Fruit fly (Drosophila melanogaster) whole organism, embryonic: ENCODE results near the gene upSET.

Experiments used
- B-H2 ChIP-seq: fragments of 200-800 bp; sonication (Bioruptor generic); optimal IDR thresholded peaks from 2 replicates; lab custom pipeline; 2018; ENCODE audit warnings: missing biosample characterization, mild to moderate bottlenecking, missing genetic modification characterization
- BEAF-32 ChIP-seq: fragments of 200-800 bp; sonication (Bioruptor generic); optimal IDR thresholded peaks from 3 replicates; lab custom pipeline; 2017; ENCODE audit warnings: missing biosample characterization, missing genetic modification characterization, mild to moderate bottlenecking, moderate library complexity, missing genetic modification reagents
- CG10366 ChIP-seq: fragments of 200-800 bp; sonication (Bioruptor generic); IDR thresholded peaks from 2 replicates; pipeline ENCODE4 v1.3.6; 2022; ENCODE audit warnings: missing biosample characterization, missing genetic modification characterization
- CG11247 ChIP-seq: fragments of 200-800 bp; sonication (Bioruptor generic); IDR thresholded peaks from 2 replicates; pipeline ENCODE4 v1.3.6; 2022; ENCODE audit warnings: missing biosample characterization, missing genetic modification characterization
- CG13287 ChIP-seq: fragments of 200-800 bp; sonication (Bioruptor generic); IDR thresholded peaks from 2 replicates; pipeline ENCODE4 v1.3.6; 2022; ENCODE audit warnings: missing biosample characterization, missing genetic modification characterization; ENCODE audit not compliant: partially characterized antibody
- CG13424 ChIP-seq: fragments of 200-800 bp; sonication (Bioruptor generic); optimal IDR thresholded peaks from 2 replicates; lab custom pipeline; 2019; ENCODE audit warnings: missing biosample characterization, mild to moderate bottlenecking, missing genetic modification characterization, moderate library complexity
- CG14667 ChIP-seq: fragments of 200-800 bp; sonication (Bioruptor generic); IDR thresholded peaks from 2 replicates; pipeline ENCODE4 v1.3.6; 2022; ENCODE audit warnings: missing biosample characterization, missing genetic modification characterization
- CG14710 ChIP-seq: fragments of 200-800 bp; sonication (Bioruptor generic); optimal IDR thresholded peaks from 3 replicates; lab custom pipeline; 2019; ENCODE audit warnings: missing biosample characterization, mild to moderate bottlenecking, missing genetic modification characterization, moderate library complexity
- CG16813 ChIP-seq: fragments of 200-800 bp; sonication (Bioruptor generic); IDR thresholded peaks from 3 replicates; pipeline ENCODE4 v1.3.6; 2022; ENCODE audit warnings: missing biosample characterization, missing genetic modification characterization; ENCODE audit not compliant: partially characterized antibody
- CG17359 ChIP-seq: fragments of 200-800 bp; sonication (Bioruptor generic); optimal IDR thresholded peaks from 3 replicates; lab custom pipeline; 2018; ENCODE audit warnings: missing biosample characterization, mild to moderate bottlenecking, missing genetic modification characterization, moderate library complexity
- CG2120 ChIP-seq: fragments of 200-800 bp; sonication (Bioruptor generic); optimal IDR thresholded peaks from 3 replicates; lab custom pipeline; 2016; ENCODE audit warnings: missing biosample characterization, missing genetic modification characterization
- CG32767 ChIP-seq: fragments of 200-800 bp; sonication (Bioruptor generic); IDR thresholded peaks from 2 replicates; pipeline ENCODE4 v1.3.6; 2022; ENCODE audit warnings: missing biosample characterization, missing genetic modification characterization
- CG33213 ChIP-seq: fragments of 200-800 bp; sonication (Bioruptor generic); optimal IDR thresholded peaks from 3 replicates; lab custom pipeline; 2016; ENCODE audit warnings: missing biosample characterization, missing genetic modification characterization
- CG34376 ChIP-seq: fragments of 200-800 bp; sonication (Bioruptor generic); optimal IDR thresholded peaks from 2 replicates; lab custom pipeline; 2018; ENCODE audit warnings: missing biosample characterization, mild to moderate bottlenecking, missing genetic modification characterization
- CG34422 ChIP-seq: fragments of 200-800 bp; sonication (Bioruptor generic); IDR thresholded peaks from 3 replicates; pipeline ENCODE4 v1.3.6; 2022; ENCODE audit warnings: missing biosample characterization, missing genetic modification characterization
- CG3847 ChIP-seq: fragments of 200-800 bp; sonication (Bioruptor generic); IDR thresholded peaks from 2 replicates; pipeline ENCODE4 v1.3.6; 2022; ENCODE audit warnings: missing biosample characterization, missing genetic modification characterization
- CG6683 ChIP-seq: fragments of 200-800 bp; sonication (Bioruptor generic); optimal IDR thresholded peaks from 2 replicates; lab custom pipeline; 2017; ENCODE audit warnings: missing biosample characterization, mild to moderate bottlenecking, missing genetic modification characterization, missing genetic modification reagents
- CG8089 ChIP-seq: fragments of 200-800 bp; sonication (Bioruptor generic); optimal IDR thresholded peaks from 3 replicates; lab custom pipeline; 2016; ENCODE audit warnings: missing biosample characterization, missing genetic modification characterization
- CG8924 ChIP-seq: fragments of 200-800 bp; optimal IDR thresholded peaks from 3 replicates; lab custom pipeline; 2019; ENCODE audit warnings: missing biosample characterization, mild to moderate bottlenecking, missing genetic modification characterization, moderate library complexity
- CG8944 ChIP-seq: fragments of 200-800 bp; sonication (Bioruptor generic); optimal IDR thresholded peaks from 3 replicates; lab custom pipeline; 2016; ENCODE audit warnings: missing biosample characterization, missing genetic modification characterization
- CG9215 ChIP-seq: fragments of 200-800 bp; sonication (Bioruptor generic); IDR thresholded peaks from 2 replicates; pipeline ENCODE4 v1.3.6; 2022; ENCODE audit warnings: missing biosample characterization, missing genetic modification characterization
- CG9817 ChIP-seq: fragments of 200-800 bp; sonication (Bioruptor generic); optimal IDR thresholded peaks from 2 replicates; lab custom pipeline; 2018; ENCODE audit warnings: missing biosample characterization, mild to moderate bottlenecking, missing genetic modification characterization, moderate library complexity
- Dp ChIP-seq: fragments of 200-800 bp; sonication (Bioruptor generic); optimal IDR thresholded peaks from 2 replicates; lab custom pipeline; 2018; ENCODE audit warnings: missing biosample characterization, mild to moderate bottlenecking, missing genetic modification characterization, moderate library complexity
- Drgx ChIP-seq: fragments of 200-800 bp; sonication (Bioruptor generic); IDR thresholded peaks from 2 replicates; pipeline ENCODE4 v1.3.6; 2022; ENCODE audit warnings: missing biosample characterization, missing genetic modification characterization
- Ets65A ChIP-seq: fragments of 200-800 bp; sonication (Bioruptor generic); peaks from one replicate; lab custom pipeline; 2016; ENCODE audit warnings: missing biosample characterization, missing genetic modification characterization
- Med ChIP-seq: fragments of 200-800 bp; sonication (Bioruptor generic); peaks from one replicate; lab custom pipeline; 2016; ENCODE audit warnings: missing biosample characterization, missing genetic modification characterization, mild to moderate bottlenecking, inconsistent platforms, moderate library complexity
- NFAT ChIP-seq: fragments of 200-800 bp; sonication (Bioruptor generic); IDR thresholded peaks from 2 replicates; pipeline ENCODE4 v1.3.6; 2022; ENCODE audit warnings: missing biosample characterization, missing genetic modification characterization
- Opbp ChIP-seq: fragments of 200-800 bp; sonication (Bioruptor generic); IDR thresholded peaks from 3 replicates; pipeline ENCODE4 v1.3.6; 2022; ENCODE audit warnings: missing biosample characterization, missing genetic modification characterization; ENCODE audit not compliant: partially characterized antibody
- Sry-δ ChIP-seq: fragments of 200-800 bp; sonication (Bioruptor generic); optimal IDR thresholded peaks from 2 replicates; lab custom pipeline; 2016; ENCODE audit warnings: missing biosample characterization, missing genetic modification characterization
- YL-1 ChIP-seq: fragments of 200-800 bp; sonication (Bioruptor generic); optimal IDR thresholded peaks from 3 replicates; lab custom pipeline; 2017; ENCODE audit warnings: missing biosample characterization, mild to moderate bottlenecking, missing genetic modification characterization
- ara ChIP-seq: fragments of 200-800 bp; sonication (Bioruptor generic); IDR thresholded peaks from 2 replicates; pipeline ENCODE4 v1.3.6; 2022; ENCODE audit warnings: missing biosample characterization, missing genetic modification characterization
- chinmo ChIP-seq: fragments of 200-800 bp; sonication (Bioruptor generic); IDR thresholded peaks from 4 replicates; pipeline ENCODE4 v1.3.6; 2022; ENCODE audit warnings: missing biosample characterization, missing genetic modification characterization; ENCODE audit not compliant: partially characterized antibody
- ci ChIP-seq: fragments of 200-800 bp; sonication (Bioruptor generic); IDR thresholded peaks from 3 replicates; pipeline ENCODE4 v1.3.6; 2022; ENCODE audit warnings: missing biosample characterization, missing genetic modification characterization
- ewg ChIP-seq: fragments of 200-800 bp; sonication (Bioruptor generic); optimal IDR thresholded peaks from 3 replicates; lab custom pipeline; 2017; ENCODE audit warnings: mild to moderate bottlenecking, missing biosample characterization, missing genetic modification reagents, missing genetic modification characterization
- kah ChIP-seq: fragments of 200-800 bp; sonication (Bioruptor generic); optimal IDR thresholded peaks from 2 replicates; lab custom pipeline; 2018; ENCODE audit warnings: missing biosample characterization, mild to moderate bottlenecking, missing genetic modification characterization
- lov ChIP-seq, 2 experiments: fragments of 200-800 bp in 1 of 2; fragments of >200 bp in 1 of 2; sonication (Bioruptor generic) in 1 of 2; IDR thresholded peaks in 1 of 2; optimal IDR thresholded peaks in 1 of 2; 2 replicates in 1 of 2; 3 replicates in 1 of 2; pipeline versions ENCODE4 v1.3.6 to Lab custom; 2017 to 2022; ENCODE audit warnings: missing biosample characterization in 1 of 2, missing genetic modification characterization in 1 of 2
- nerfin-1 ChIP-seq: fragments of 200-800 bp; sonication (Bioruptor generic); optimal IDR thresholded peaks from 3 replicates; lab custom pipeline; 2019; ENCODE audit warnings: missing biosample characterization, mild to moderate bottlenecking, missing genetic modification characterization, moderate library complexity
- pzg ChIP-seq: fragments of 200-800 bp; sonication (Bioruptor generic); optimal IDR thresholded peaks from 3 replicates; lab custom pipeline; 2018; ENCODE audit warnings: missing biosample characterization, mild to moderate bottlenecking, missing genetic modification characterization, moderate library complexity
- ranshi ChIP-seq: fragments of 200-800 bp; sonication (Bioruptor generic); IDR thresholded peaks from 2 replicates; pipeline ENCODE4 v1.3.6; 2022; ENCODE audit warnings: missing biosample characterization, missing genetic modification characterization
- row ChIP-seq: fragments of 200-800 bp; sonication (Bioruptor generic); IDR thresholded peaks from 3 replicates; pipeline ENCODE4 v1.3.6; 2022; ENCODE audit warnings: missing biosample characterization, missing genetic modification characterization
- sna ChIP-seq: fragments of 200-800 bp; sonication (Bioruptor generic); IDR thresholded peaks from 2 replicates; pipeline ENCODE4 v1.3.6; 2022; ENCODE audit warnings: missing biosample characterization, missing genetic modification characterization; ENCODE audit not compliant: partially characterized antibody
- sob ChIP-seq: fragments of 200-800 bp; sonication (Bioruptor generic); IDR thresholded peaks from 2 replicates; pipeline ENCODE4 v1.3.6; 2022; ENCODE audit warnings: missing biosample characterization, missing genetic modification characterization
- sr ChIP-seq: fragments of 200-800 bp; sonication (Bioruptor generic); IDR thresholded peaks from 3 replicates; pipeline ENCODE4 v1.3.6; 2022; ENCODE audit warnings: missing biosample characterization, missing genetic modification characterization
- tgo ChIP-seq: fragments of 200-800 bp; sonication (Bioruptor generic); IDR thresholded peaks from 3 replicates; pipeline ENCODE4 v1.3.6; 2022; ENCODE audit warnings: missing biosample characterization, missing genetic modification characterization
- tna ChIP-seq: fragments of 200-800 bp; sonication (Bioruptor generic); IDR thresholded peaks from 2 replicates; pipeline ENCODE4 v1.3.6; 2022; ENCODE audit warnings: missing biosample characterization, missing genetic modification characterization; ENCODE audit not compliant: partially characterized antibody
- unc-4 ChIP-seq: fragments of 200-800 bp; sonication (Bioruptor generic); IDR thresholded peaks from 2 replicates; pipeline ENCODE4 v1.3.6; 2022; ENCODE audit warnings: missing biosample characterization, missing genetic modification characterization; ENCODE audit not compliant: partially characterized antibody
- usp ChIP-seq: fragments of >200 bp; optimal IDR thresholded peaks from 2 replicates; lab custom pipeline; 2017; ENCODE audit warnings: missing biosample characterization, missing genetic modification characterization
- vvl ChIP-seq: fragments of 200-800 bp; sonication (Bioruptor generic); IDR thresholded peaks from 2 replicates; pipeline ENCODE4 v1.3.6; 2022; ENCODE audit warnings: missing biosample characterization, missing genetic modification characterization

The upSET gene

dm6 chr3L:14006704-14007126, 4.8 kb downstream of the upSET start:
- TF ChIP-seq unc-4: peak; percentile 25; the same call in 1 of the 2 replicates
- peak; percentile 45 for TF ChIP-seq CG2120 (GFP tag; lab: Kevin White, UChicago)
- peak; percentile 33 for TF ChIP-seq pzg
- TF ChIP-seq CG32767: 0 out of 2 replicates have a peak, but pooled peaks have one; percentile 6
- TF ChIP-seq CG34376 (GFP tag; lab: Kevin White, UChicago): peak; percentile 7
- peak; percentile 94 for TF ChIP-seq ewg (GFP tag; lab: Kevin White, UChicago)
- TF ChIP-seq CG13424: peak; percentile 20
- 0 out of 3 replicates have a peak, but pooled peaks have one; percentile 28 for TF ChIP-seq sr (GFP tag; lab: Robert Waterston, UW)
- TF ChIP-seq Ets65A (GFP tag; lab: Kevin White, UChicago): peak; percentile 39
- no peak for TF ChIP-seq CG16813 (GFP tag; lab: Robert Waterston, UW)
- TF ChIP-seq Dp (GFP tag; lab: Kevin White, UChicago): peak; percentile 14
- peak; percentile 23 for TF ChIP-seq BEAF-32 (GFP tag; lab: Kevin White, UChicago)
- no peak for TF ChIP-seq CG9817 (tag; lab: Kevin White, UChicago)
- TF ChIP-seq lov (optimal IDR thresholded peaks at IDR 0.05; lab: Kevin White, UChicago): no peak
- peak; percentile 13; the same call in 1 of the 3 replicates for TF ChIP-seq lov (GFP tag; IDR thresholded peaks at IDR 0.05; lab: Robert Waterston, UW)
- peak; percentile 7; the same call in 1 of the 2 replicates for TF ChIP-seq vvl (GFP tag; lab: Robert Waterston, UW)
- peak; percentile 7 for TF ChIP-seq kah
- TF ChIP-seq usp (GFP tag; lab: Kevin White, UChicago): no peak
- TF ChIP-seq CG9215: peak; percentile 95
- TF ChIP-seq Drgx (GFP tag; lab: Robert Waterston, UW): peak; percentile 43; the same call in 1 of the 2 replicates
- no peak for TF ChIP-seq sna (GFP tag; lab: Robert Waterston, UW)
- TF ChIP-seq CG8089 (GFP tag; lab: Kevin White, UChicago): no peak
- peak; percentile 51; the same call in 1 of the 3 replicates for TF ChIP-seq ci (GFP tag; lab: Robert Waterston, UW)
- TF ChIP-seq sob: peak; percentile 29; the same call in 1 of the 2 replicates
- no peak; the same call in 1 of the 2 replicates for TF ChIP-seq ranshi (GFP tag; lab: Robert Waterston, UW)
- TF ChIP-seq CG17359 (tag; lab: Kevin White, UChicago): peak; percentile 1
- peak; percentile 88; the same call in 2 of the 4 replicates for TF ChIP-seq chinmo (GFP tag; lab: Robert Waterston, UW)
- 0 out of 2 replicates have a peak, but pooled peaks have one; percentile 16 for TF ChIP-seq CG11247 (GFP tag; lab: Robert Waterston, UW)
- peak; percentile 17; the same call in 1 of the 2 replicates for TF ChIP-seq CG10366
- 0 out of 2 replicates have a peak, but pooled peaks have one; percentile 21 for TF ChIP-seq tna
- TF ChIP-seq CG3847 (GFP tag; lab: Robert Waterston, UW): 0 out of 2 replicates have a peak, but pooled peaks have one; percentile 25
- 0 out of 3 replicates have a peak, but pooled peaks have one; percentile 18 for TF ChIP-seq tgo (GFP tag; lab: Robert Waterston, UW)
- TF ChIP-seq nerfin-1 (tag; lab: Kevin White, UChicago): peak; percentile 38
- peak; percentile 67 for TF ChIP-seq row (GFP tag; lab: Robert Waterston, UW)
- peak; percentile 72 for TF ChIP-seq Med
- 0 out of 3 replicates have a peak, but pooled peaks have one; percentile 45 for TF ChIP-seq CG34422 (GFP tag; lab: Robert Waterston, UW)
- peak; percentile 66 for TF ChIP-seq YL-1
- TF ChIP-seq ara: no peak
- no peak for TF ChIP-seq NFAT
- no peak for TF ChIP-seq B-H2 (GFP tag; lab: Kevin White, UChicago)
- peak; percentile 73 for TF ChIP-seq Sry-δ (GFP tag; lab: Kevin White, UChicago)
- TF ChIP-seq CG8924 (tag; lab: Kevin White, UChicago): peak; percentile 26
- TF ChIP-seq CG8944 (GFP tag; lab: Kevin White, UChicago): peak; percentile 14
- peak; percentile 19; the same call in 1 of the 3 replicates for TF ChIP-seq Opbp
- TF ChIP-seq CG13287 (GFP tag; lab: Robert Waterston, UW): peak; percentile 53; the same call in 1 of the 2 replicates
- TF ChIP-seq CG6683 (GFP tag; lab: Kevin White, UChicago): no peak
- TF ChIP-seq CG33213 (GFP tag; lab: Kevin White, UChicago): no peak
- TF ChIP-seq CG14710 (tag; lab: Kevin White, UChicago): peak; percentile 7
- TF ChIP-seq CG14667 (GFP tag; lab: Robert Waterston, UW): no peak
